Worm (Caenorhabditis elegans): ENCODE measurements around the gene C37E2.3.

- TF ChIP-seq fos-1 (tag; optimal IDR thresholded peaks at IDR 0.05), result no peak
- TF ChIP-seq unc-62 (GFP tag; optimal IDR thresholded peaks at IDR 0.05), result no peak
- TF ChIP-seq unc-130 (tag; optimal IDR thresholded peaks at IDR 0.05), result no peak
- TF ChIP-seq tbx-2 (tag; optimal IDR thresholded peaks at IDR 0.05), result no peak
- no peak for TF ChIP-seq zag-1 (tag; optimal IDR thresholded peaks at IDR 0.05)
- no peak for TF ChIP-seq nhr-77 (tag; optimal IDR thresholded peaks at IDR 0.05)
- no peak for TF ChIP-seq nhr-19 (GFP tag; conservative IDR thresholded peaks at IDR 0.05)
- TF ChIP-seq vab-15 (tag; optimal IDR thresholded peaks at IDR 0.05), result no peak
- no peak for TF ChIP-seq ztf-11 (tag; optimal IDR thresholded peaks at IDR 0.05)
- no peak for TF ChIP-seq ceh-82 (tag; optimal IDR thresholded peaks at IDR 0.05)
- peak; percentile 16 for TF ChIP-seq nhr-47 (tag; optimal IDR thresholded peaks at IDR 0.05)
Observed at ce11 chrX:14161684-14162347, 18.4 kb upstream of the C37E2.3 start, which contains the start of gene lgc-25.

Measured in whole organism, L1 larva.